Worm (Caenorhabditis elegans): ENCODE data around the gene dylt-3.

Gene dylt-3

ce11 chrII:8156845-8157373, 24.6 kb upstream of the dylt-3 start, which contains the start of the genes tub-1 and tmem-138:
TSS of gene tub-1 (minus strand) at chrII:8156945.
TSS of gene tmem-138 (plus strand) at chrII:8157323.
- no peak for TF ChIP-seq mab-5 (tag; optimal IDR thresholded peaks at IDR 0.05)
- no peak for TF ChIP-seq ceh-43 (GFP tag; optimal IDR thresholded peaks at IDR 0.05)
- TF ChIP-seq mls-2 (tag; optimal IDR thresholded peaks at IDR 0.05) = no peak
- TF ChIP-seq nhr-76 (tag; optimal IDR thresholded peaks at IDR 0.05) = no peak
- no peak for TF ChIP-seq M03D4.4 (tag; optimal IDR thresholded peaks at IDR 0.05)
- no peak for TF ChIP-seq ceh-83 (GFP tag; optimal IDR thresholded peaks at IDR 0.05)
- no peak for TF ChIP-seq elt-3 (tag; optimal IDR thresholded peaks at IDR 0.05)
- no peak for TF ChIP-seq sptf-1 (tag; optimal IDR thresholded peaks at IDR 0.05)
- TF ChIP-seq lin-32 (GFP tag; optimal IDR thresholded peaks at IDR 0.05) = no peak

- TF ChIP-seq sptf-1 (tag; optimal IDR thresholded peaks at IDR 0.05) (no peak), sem-2 (GFP tag; optimal IDR thresholded peaks at IDR 0.05) (no peak), zip-8 (tag; optimal IDR thresholded peaks at IDR 0.05) (no peak), nhr-2 (tag; optimal IDR thresholded peaks at IDR 0.05) (no peak), lin-32 (GFP tag; optimal IDR thresholded peaks at IDR 0.05) (no peak), nhr-237 (tag; optimal IDR thresholded peaks at IDR 0.05) (peak; percentile 9), blmp-1 (tag; optimal IDR thresholded peaks at IDR 0.05) (no peak), lin-13 (tag; optimal IDR thresholded peaks at IDR 0.05) (peak; percentile 28), unc-39 (tag; optimal IDR thresholded peaks at IDR 0.05) (no peak), ceh-43 (GFP tag; optimal IDR thresholded peaks at IDR 0.05) (no peak), cnd-1 (tag; optimal IDR thresholded peaks at IDR 0.05) (no peak), tbx-8 (GFP tag; optimal IDR thresholded peaks at IDR 0.05) (no peak), elt-3 (tag; optimal IDR thresholded peaks at IDR 0.05) (no peak), ceh-83 (GFP tag; optimal IDR thresholded peaks at IDR 0.05) (no peak), nhr-12 (tag; optimal IDR thresholded peaks at IDR 0.05) (no peak), ceh-39 (tag; optimal IDR thresholded peaks at IDR 0.05) (no peak), drap-1 (GFP tag; optimal IDR thresholded peaks at IDR 0.05) (no peak), nhr-28 (tag; optimal IDR thresholded peaks at IDR 0.05) (no peak), pha-4 (tag; optimal IDR thresholded peaks at IDR 0.05) (no peak), snpc-4 (tag; optimal IDR thresholded peaks at IDR 0.05) (no peak), elt-1 (tag; optimal IDR thresholded peaks at IDR 0.05; ENCODE audit: borderline replicate concordance, insufficient read depth) (no peak), unc-120 (tag; optimal IDR thresholded peaks at IDR 0.05; ENCODE audit: poor library complexity, severe bottlenecking) (no peak), lsy-2 (tag; optimal IDR thresholded peaks at IDR 0.05) (peak; percentile 87), ztf-11 (tag; optimal IDR thresholded peaks at IDR 0.05) (no peak), hlh-1 (tag; optimal IDR thresholded peaks at IDR 0.05) (no peak), M03D4.4 (tag; optimal IDR thresholded peaks at IDR 0.05) (no peak), ham-2 (GFP tag; optimal IDR thresholded peaks at IDR 0.05) (no peak), ces-1 (GFP tag; optimal IDR thresholded peaks at IDR 0.05) (peak; percentile 1), nhr-76 (tag; optimal IDR thresholded peaks at IDR 0.05) (no peak), flh-1 (GFP tag; optimal IDR thresholded peaks at IDR 0.05) (no peak), mep-1 (tag; optimal IDR thresholded peaks at IDR 0.05) (peak; percentile 35), bed-3 (GFP tag; optimal IDR thresholded peaks at IDR 0.05) (no peak), mls-2 (tag; optimal IDR thresholded peaks at IDR 0.05) (no peak), unc-62 (GFP tag; optimal IDR thresholded peaks at IDR 0.05) (no peak), mab-5 (tag; optimal IDR thresholded peaks at IDR 0.05) (no peak)
Measured at ce11 chrII:8157991-8158390, 23.5 kb upstream of the dylt-3 start, which contains the start of gene pch-2. TSS of gene pch-2 (plus strand) at chrII:8158349.

- no peak for TF ChIP-seq mab-5 (tag; optimal IDR thresholded peaks at IDR 0.05)
- no peak for TF ChIP-seq sptf-1 (tag; optimal IDR thresholded peaks at IDR 0.05)
- TF ChIP-seq nhr-12 (tag; optimal IDR thresholded peaks at IDR 0.05) = no peak
- no peak for TF ChIP-seq nhr-237 (tag; optimal IDR thresholded peaks at IDR 0.05)
- TF ChIP-seq unc-62 (GFP tag; optimal IDR thresholded peaks at IDR 0.05) = no peak
Measured at ce11 chrII:8160916-8161315, 20.6 kb upstream of the dylt-3 start.

ce11 chrII:8162120-8162648, 19.4 kb upstream of the dylt-3 start, which contains the start of the genes emb-27 and rrf-3:
TSS of gene emb-27 (minus strand) at chrII:8162170.
TSS of gene rrf-3 (plus strand) at chrII:8162465.
- TF ChIP-seq cnd-1 (tag; optimal IDR thresholded peaks at IDR 0.05) (no peak), tbx-8 (GFP tag; optimal IDR thresholded peaks at IDR 0.05) (no peak), nhr-76 (tag; optimal IDR thresholded peaks at IDR 0.05) (no peak), nhr-237 (tag; optimal IDR thresholded peaks at IDR 0.05) (no peak), flh-1 (GFP tag; optimal IDR thresholded peaks at IDR 0.05) (no peak), lin-32 (GFP tag; optimal IDR thresholded peaks at IDR 0.05) (no peak), ham-2 (GFP tag; optimal IDR thresholded peaks at IDR 0.05) (peak; percentile 68), zip-8 (tag; optimal IDR thresholded peaks at IDR 0.05) (no peak), lsy-2 (tag; optimal IDR thresholded peaks at IDR 0.05) (peak; percentile 71), unc-62 (GFP tag; optimal IDR thresholded peaks at IDR 0.05) (no peak), lin-13 (tag; optimal IDR thresholded peaks at IDR 0.05) (no peak), unc-39 (tag; optimal IDR thresholded peaks at IDR 0.05) (no peak), ces-1 (GFP tag; optimal IDR thresholded peaks at IDR 0.05) (peak; percentile 97), M03D4.4 (tag; optimal IDR thresholded peaks at IDR 0.05) (no peak)

Measured in whole organism, mixed stage, embryonic.